Fruit fly (Drosophila melanogaster): ENCODE measurements around the gene zuc.

DNA sequence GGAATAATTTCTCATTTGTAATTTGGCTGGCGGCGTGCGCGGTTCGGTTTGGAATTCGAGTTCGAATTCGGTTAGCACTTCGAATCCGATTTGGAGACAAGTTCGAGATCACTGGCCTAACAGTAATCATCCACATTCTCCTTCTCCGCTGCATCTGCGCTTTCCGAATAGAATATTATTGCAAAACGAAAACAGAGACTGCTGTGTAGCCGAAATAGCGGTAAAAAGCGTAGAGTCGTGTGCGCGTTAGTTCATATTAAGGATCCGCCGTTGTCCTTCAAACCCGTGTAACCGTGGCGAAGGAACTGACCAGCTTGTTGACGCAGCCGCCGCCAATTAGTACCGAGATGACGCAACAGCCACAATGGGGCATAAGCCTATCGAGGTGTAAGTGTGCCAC lies 37.8 kb upstream of the zuc start, which contains the start of gene dmGlut:
- TF ChIP-seq CG7045 (GFP tag; optimal IDR thresholded peaks at IDR 0.05) (no peak), Hr96 (GFP tag; optimal IDR thresholded peaks at IDR 0.05) (no peak)
